Worm (Caenorhabditis elegans) whole organism, midembryonic: ENCODE results near the gene F47B10.6.

Experiments
- T22C8.4 ChIP-seq: fragments of 200-800 bp; sonication (Bioruptor generic); IDR thresholded peaks from 2 replicates; pipeline ENCODE4 v1.3.6; 2022; ENCODE audit warnings: missing genetic modification characterization, missing compliant biosample characterization
- cog-1 ChIP-seq: sonication (generic microtip); optimal IDR thresholded peaks from 2 replicates; lab custom pipeline; 2016; ENCODE audit warnings: missing genetic modification characterization, missing compliant biosample characterization
- flt-1 ChIP-seq: fragments of 200-800 bp; sonication (Bioruptor generic); IDR thresholded peaks from 2 replicates; pipeline ENCODE4 v1.3.6; 2022; ENCODE audit warnings: missing genetic modification characterization, missing compliant biosample characterization
- klf-2 ChIP-seq: fragments of 200-800 bp; sonication (Bioruptor generic); conservative IDR thresholded peaks from 2 replicates; pipeline ENCODE4 v1.3.6; 2022; ENCODE audit warnings: missing genetic modification reagents, missing genetic modification characterization, missing compliant biosample characterization
- med-1 ChIP-seq: sonication (generic microtip); optimal IDR thresholded peaks from 2 replicates; lab custom pipeline; 2017; ENCODE audit warnings: missing genetic modification characterization, mild to moderate bottlenecking, missing compliant biosample characterization, antibody characterized with exemption, missing genetic modification reagents; ENCODE audit not compliant: insufficient read depth
- ref-1 ChIP-seq: fragments of 200-800 bp; sonication (Bioruptor generic); conservative IDR thresholded peaks from 2 replicates; pipeline ENCODE4 v1.3.6; 2022; ENCODE audit warnings: missing genetic modification reagents, missing genetic modification characterization, missing compliant biosample characterization
- tab-1 ChIP-seq: fragments of 200-800 bp; sonication (Bioruptor generic); IDR thresholded peaks from 2 replicates; pipeline ENCODE4 v1.3.6; 2022; ENCODE audit warnings: missing genetic modification characterization, missing compliant biosample characterization
- ztf-23 ChIP-seq: fragments of 200-800 bp; sonication (Bioruptor generic); IDR thresholded peaks from 2 replicates; pipeline ENCODE4 v1.3.6; 2022; ENCODE audit warnings: missing genetic modification reagents, missing genetic modification characterization, missing compliant biosample characterization

ce11 chrX:10900079-10900724 lies 11.9 kb downstream of the F47B10.6 start, which contains the start of gene suca-1:
- TF ChIP-seq ztf-23 (GFP tag; lab: Robert Waterston, UW) (no peak), flt-1 (GFP tag; lab: Robert Waterston, UW) (peak; percentile 59; the same call in 1 of the 2 replicates), cog-1 (tag; lab: Kevin White, UChicago) (no peak), T22C8.4 (GFP tag; lab: Robert Waterston, UW) (no peak), med-1 (GFP tag; lab: Kevin White, UChicago) (no peak), ref-1 (GFP tag; lab: Robert Waterston, UW) (no peak), tab-1 (no peak), klf-2 (GFP tag; lab: Robert Waterston, UW) (no peak)
